Fruit fly (Drosophila melanogaster): ENCODE results near the gene CG43061.

Gene CG43061

DNA sequence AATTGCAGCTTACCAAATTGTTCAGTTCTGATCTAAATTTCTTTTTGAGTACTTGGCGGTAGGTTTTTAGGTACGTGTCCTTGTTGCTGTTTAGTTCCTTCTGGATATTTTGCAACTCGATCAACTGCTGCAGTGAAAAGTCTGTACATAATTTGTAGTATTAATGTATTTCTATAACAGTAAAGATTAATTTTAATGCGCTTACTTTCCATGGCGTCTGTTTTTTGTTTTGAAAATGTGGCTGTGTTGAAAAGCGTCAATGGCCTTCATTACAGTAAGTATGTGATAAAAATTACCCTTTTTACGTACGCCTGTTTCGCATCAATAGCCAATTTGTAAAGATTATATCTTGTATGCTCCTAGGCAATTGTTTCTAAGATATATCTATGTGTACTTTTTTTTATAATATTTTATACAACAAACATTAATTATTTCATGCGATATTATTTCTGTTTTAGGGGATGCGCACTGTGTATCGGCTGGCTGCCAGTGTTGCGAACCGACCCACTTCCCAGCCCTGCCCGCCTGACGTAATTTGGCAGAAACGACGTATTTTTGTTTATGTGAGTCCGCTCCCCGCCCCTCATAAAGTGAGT, 48.3 kb upstream of the CG43061 start, which contains the start of the genes Kmn2 and CG2698 (continued):
- TF ChIP-seq CG3163 (GFP tag; optimal IDR thresholded peaks at IDR 0.05): peak; percentile 46
- peak; percentile 96 for TF ChIP-seq sim (GFP tag; IDR thresholded peaks at IDR 0.05)
- peak; percentile 96 for TF ChIP-seq CG9437 (GFP tag; optimal IDR thresholded peaks at IDR 0.05)
- peak; percentile 89 for TF ChIP-seq CG15696 (tag; optimal IDR thresholded peaks at IDR 0.05)
- TF ChIP-seq tgo (GFP tag; IDR thresholded peaks at IDR 0.05): peak; percentile 99
- TF ChIP-seq CG6683 (GFP tag; optimal IDR thresholded peaks at IDR 0.05): peak; percentile 87
- peak; percentile 67 for TF ChIP-seq repo (GFP tag; optimal IDR thresholded peaks at IDR 0.05)
- TF ChIP-seq Ets65A (GFP tag): peak; percentile 96
- TF ChIP-seq Kr (GFP tag; optimal IDR thresholded peaks at IDR 0.05): no peak
- peak; percentile 14 for TF ChIP-seq ERR (GFP tag; optimal IDR thresholded peaks at IDR 0.05)
- TF ChIP-seq sd (tag; optimal IDR thresholded peaks at IDR 0.05): peak; percentile 81
- peak; percentile 92 for TF ChIP-seq CG16779 (GFP tag; IDR thresholded peaks at IDR 0.05)
- peak; percentile 98 for TF ChIP-seq CG17328 (GFP tag; IDR thresholded peaks at IDR 0.05)
- peak; percentile 86 for TF ChIP-seq CG6813 (GFP tag; optimal IDR thresholded peaks at IDR 0.05)
- TF ChIP-seq CG30020 (tag; optimal IDR thresholded peaks at IDR 0.05): peak; percentile 79
- TF ChIP-seq CrebB (tag; optimal IDR thresholded peaks at IDR 0.05): peak; percentile 88
- TF ChIP-seq E2f2 (GFP tag; IDR thresholded peaks at IDR 0.05): peak; percentile 92
- peak; percentile 88 for TF ChIP-seq CG17568 (GFP tag; optimal IDR thresholded peaks at IDR 0.05)
- TF ChIP-seq dm (GFP tag; optimal IDR thresholded peaks at IDR 0.05): peak; percentile 71
- TF ChIP-seq dysf (GFP tag; IDR thresholded peaks at IDR 0.05): peak; percentile 99
- TF ChIP-seq CHES-1-like (GFP tag; optimal IDR thresholded peaks at IDR 0.05): peak; percentile 64
- TF ChIP-seq danr (GFP tag; IDR thresholded peaks at IDR 0.05): peak; percentile 95
- peak; percentile 89 for TF ChIP-seq CG10431 (GFP tag; optimal IDR thresholded peaks at IDR 0.05)
- TF ChIP-seq NK7.1 (GFP tag; optimal IDR thresholded peaks at IDR 0.05): peak; percentile 61
- peak; percentile 96 for TF ChIP-seq wdn (GFP tag; IDR thresholded peaks at IDR 0.05)
- TF ChIP-seq CG6854 (GFP tag; optimal IDR thresholded peaks at IDR 0.05): peak; percentile 76
- peak; percentile 95 for TF ChIP-seq CG8290 (GFP tag; optimal IDR thresholded peaks at IDR 0.05)
- TF ChIP-seq CG8290 (tag; optimal IDR thresholded peaks at IDR 0.05): peak; percentile 42 to 75
- peak; percentile 50 for TF ChIP-seq BEAF-32 (GFP tag; optimal IDR thresholded peaks at IDR 0.05)
- TF ChIP-seq Sox100B (GFP tag; optimal IDR thresholded peaks at IDR 0.05): peak; percentile 93
- TF ChIP-seq h (optimal IDR thresholded peaks at IDR 0.05): no peak
- no peak for TF ChIP-seq prd (optimal IDR thresholded peaks at IDR 0.05)
- TF ChIP-seq prd (GFP tag; IDR thresholded peaks at IDR 0.05): peak; percentile 99
- TF ChIP-seq CG1529 (GFP tag; optimal IDR thresholded peaks at IDR 0.05): peak; percentile 89
- TF ChIP-seq az2 (GFP tag; optimal IDR thresholded peaks at IDR 0.05): peak; percentile 96
- TF ChIP-seq NFAT (GFP tag; IDR thresholded peaks at IDR 0.05): peak; percentile 96
- TF ChIP-seq sob (GFP tag; IDR thresholded peaks at IDR 0.05): peak; percentile 99
- TF ChIP-seq vfl (GFP tag; optimal IDR thresholded peaks at IDR 0.05): peak; percentile 90
- peak; percentile 97 for TF ChIP-seq CG9215 (GFP tag; IDR thresholded peaks at IDR 0.05)
- 0 out of 3 replicates have a peak, but pooled peaks have one; percentile 35 for TF ChIP-seq Doc3 (GFP tag; IDR thresholded peaks at IDR 0.05; ENCODE audit: partially characterized antibody)
- TF ChIP-seq chn (GFP tag; optimal IDR thresholded peaks at IDR 0.05): peak; percentile 86
- TF ChIP-seq Rfx (GFP tag; IDR thresholded peaks at IDR 0.05): peak; percentile 98
- no peak for TF ChIP-seq D (optimal IDR thresholded peaks at IDR 0.05)
- peak; percentile 91 for TF ChIP-seq D (GFP tag; optimal IDR thresholded peaks at IDR 0.05)
- TF ChIP-seq gsb (GFP tag; IDR thresholded peaks at IDR 0.05): peak; percentile 93
- TF ChIP-seq CG3838 (GFP tag; optimal IDR thresholded peaks at IDR 0.05): peak; percentile 65
- TF ChIP-seq disco-r (GFP tag; optimal IDR thresholded peaks at IDR 0.05): peak; percentile 51
- peak; percentile 88 for TF ChIP-seq CG6765 (GFP tag; optimal IDR thresholded peaks at IDR 0.05)
- TF ChIP-seq CG6254 (GFP tag; optimal IDR thresholded peaks at IDR 0.05): peak; percentile 92
- TF ChIP-seq pum (GFP tag; optimal IDR thresholded peaks at IDR 0.05): peak; percentile 85
- peak; percentile 92 for TF ChIP-seq Doc2 (GFP tag; IDR thresholded peaks at IDR 0.05)
- peak; percentile 95 for TF ChIP-seq CG9817 (tag; optimal IDR thresholded peaks at IDR 0.05)

Data from whole organism, embryonic.